Fruit fly (Drosophila melanogaster) whole organism: ENCODE measurements around the gene Ir94e.
A peak's percentile ranks its signal among the peaks of the same experiment; 100 is the strongest.

Experiments
- CG8478 ChIP-seq: fragments of >200 bp; optimal IDR thresholded peaks from 2 replicates; lab custom pipeline; 2018; ENCODE audit warnings: inconsistent platforms
- Dll ChIP-seq: fragments of >200 bp; optimal IDR thresholded peaks from 2 replicates; lab custom pipeline; 2017
- EcR ChIP-seq, 2 experiments: fragments of >200 bp; optimal IDR thresholded peaks; 2 replicates each; lab custom pipeline; 2017; ENCODE audit warnings: missing biosample characterization in 2 of 2, missing genetic modification characterization in 2 of 2, missing genetic modification reagents in 2 of 2
- pan ChIP-seq: fragments of >200 bp; optimal IDR thresholded peaks from 2 replicates; lab custom pipeline; 2017
- psq ChIP-seq: fragments of >200 bp; optimal IDR thresholded peaks from 2 replicates; lab custom pipeline; 2017
- usp ChIP-seq: fragments of >200 bp; optimal IDR thresholded peaks from 2 replicates; lab custom pipeline; 2017; ENCODE audit warnings: missing biosample characterization, missing genetic modification characterization, mixed read lengths

The Ir94e gene

DNA sequence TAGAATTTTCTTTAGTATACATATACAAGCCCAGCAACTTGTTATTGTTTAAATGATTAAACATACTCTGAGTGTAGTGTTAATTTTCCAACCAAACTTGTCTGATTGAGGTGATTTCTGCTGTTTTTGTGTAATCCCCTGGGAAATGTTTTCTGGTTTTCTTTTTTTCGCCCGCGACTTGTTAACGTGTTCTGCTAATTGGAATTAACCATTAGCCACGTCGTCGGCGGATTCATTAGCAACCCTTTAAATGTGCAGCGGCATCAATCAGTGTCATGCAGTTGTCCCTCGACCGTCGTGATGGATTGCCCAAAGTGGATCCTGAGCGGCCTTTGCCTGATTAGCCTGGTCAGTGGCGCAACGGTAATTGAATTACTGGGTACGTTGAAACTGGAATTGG, at the start of gene Ir94e:
Ir94e (plus strand) TSS at position 301 of the 400 bp plus-strand sequence.
- no peak for TF ChIP-seq pan (lab: Kevin White, UChicago)
- TF ChIP-seq CG8478, result no peak
- no peak for TF ChIP-seq Dll (lab: Kevin White, UChicago)
- no peak for TF ChIP-seq psq (lab: Kevin White, UChicago)
- TF ChIP-seq usp (GFP tag; lab: Kevin White, UChicago), result no peak
- no peak for TF ChIP-seq EcR (GFP tag; optimal IDR thresholded peaks at IDR 0.05; lab: Kevin White, UChicago)

DNA sequence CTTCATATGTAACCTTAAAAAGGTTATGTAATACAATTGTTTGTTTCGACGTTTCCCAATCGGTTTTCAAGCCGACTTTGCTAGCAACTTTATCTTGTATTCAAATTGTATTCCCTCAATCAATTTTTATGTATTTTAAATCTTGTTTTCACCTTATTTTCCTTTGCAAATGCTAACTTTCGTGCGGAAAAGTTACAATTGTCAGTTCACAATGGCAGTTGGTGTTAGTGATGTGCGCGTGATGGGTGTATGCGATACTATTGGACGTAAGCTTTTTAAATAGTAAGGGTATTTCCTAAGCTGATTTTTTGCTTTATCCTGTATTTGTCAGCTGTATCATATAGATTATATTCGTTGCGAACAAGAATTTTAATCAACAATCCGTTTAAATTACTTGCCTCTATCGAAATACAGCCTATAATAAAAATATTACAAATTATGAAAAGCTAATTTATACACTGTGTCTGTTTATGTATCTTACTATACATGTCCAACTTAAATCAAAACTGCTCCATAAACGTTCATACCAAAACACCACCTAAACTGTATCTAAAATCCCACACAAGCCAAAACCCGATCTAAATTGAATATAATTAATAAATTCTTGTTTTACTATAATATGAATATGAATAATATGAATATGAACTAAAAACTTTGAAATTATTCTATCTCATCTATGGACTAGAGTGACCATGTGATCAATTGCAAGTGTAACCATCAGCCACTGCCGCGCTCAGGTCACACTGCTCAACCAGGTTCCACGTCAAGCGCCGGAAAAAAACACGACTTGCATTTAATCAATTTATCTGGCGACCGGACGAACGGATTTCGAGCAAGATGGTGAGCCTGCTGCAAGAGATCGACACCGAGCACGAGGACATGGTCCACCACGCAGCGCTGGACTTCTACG, 49.2 kb upstream of the Ir94e start, which contains the start of the genes ATPsynCF6 and Sec13:
ATPsynCF6 (minus strand) TSS at position 236 of the 910 bp plus-strand sequence.
Sec13 (plus strand) TSS at position 450 of the 910 bp plus-strand sequence.
- TF ChIP-seq pan (lab: Kevin White, UChicago), result no peak
- no peak for TF ChIP-seq Dll (lab: Kevin White, UChicago)
- TF ChIP-seq CG8478, result no peak
- no peak for TF ChIP-seq EcR (GFP tag; optimal IDR thresholded peaks at IDR 0.05; lab: Kevin White, UChicago)
- TF ChIP-seq usp (GFP tag; lab: Kevin White, UChicago), result no peak
- no peak for TF ChIP-seq psq (lab: Kevin White, UChicago)

DNA sequence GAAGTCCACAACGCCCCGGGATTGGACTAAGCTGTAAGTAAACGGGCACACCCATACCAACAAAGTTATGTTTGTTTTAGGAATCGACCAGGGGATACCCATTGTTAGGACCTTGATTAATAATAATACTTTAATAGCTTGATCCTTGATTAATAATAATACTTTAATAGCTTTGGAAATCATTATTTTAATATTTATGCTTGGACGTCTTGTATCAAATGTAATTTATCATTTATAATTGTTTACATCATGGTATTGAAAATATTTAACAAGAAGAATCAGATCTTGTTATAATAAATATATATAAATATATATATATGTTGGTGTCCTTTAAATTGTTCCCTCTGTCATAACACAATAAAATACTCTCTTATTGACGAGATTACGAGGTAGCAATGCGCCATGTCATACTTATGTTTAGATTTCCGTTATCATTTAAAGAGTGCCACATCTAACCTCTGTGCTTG, 48.4 kb upstream of the Ir94e start:
- TF ChIP-seq CG8478 (no peak), pan (lab: Kevin White, UChicago) (peak; percentile 86)

DNA sequence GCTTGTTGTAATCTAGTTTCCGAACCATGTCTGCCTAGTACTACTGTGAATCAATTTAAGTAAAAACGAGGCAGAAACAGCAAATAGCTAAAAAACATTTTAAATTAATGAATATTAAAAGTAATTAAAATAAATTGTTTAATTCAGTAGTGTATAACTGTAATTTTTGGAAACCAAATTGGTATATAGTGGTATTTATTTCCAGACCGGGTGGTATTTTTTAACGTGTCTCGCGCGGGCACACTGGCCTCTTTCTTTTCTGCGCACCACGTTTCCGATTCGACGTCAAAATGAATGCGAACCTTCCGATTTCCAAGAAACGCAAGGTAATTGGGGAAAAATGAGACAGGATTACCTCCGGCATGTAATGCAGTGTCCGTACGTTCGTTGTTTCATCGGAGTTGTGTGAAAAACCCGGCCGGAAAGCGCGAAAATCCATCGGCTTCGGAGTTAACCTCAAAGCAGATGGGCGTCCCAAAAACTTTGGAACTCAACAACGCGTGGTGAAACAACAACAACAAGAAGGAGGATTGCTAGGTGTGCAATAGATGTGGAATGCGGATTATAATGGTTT, 46.7 kb upstream of the Ir94e start, which contains the start of gene RpS3:
RpS3 (plus strand) TSS at position 248 of the 574 bp plus-strand sequence.
- no peak for TF ChIP-seq Dll (lab: Kevin White, UChicago)
- no peak for TF ChIP-seq pan (lab: Kevin White, UChicago)
- TF ChIP-seq psq (lab: Kevin White, UChicago), result no peak
- no peak for TF ChIP-seq CG8478
- TF ChIP-seq usp (GFP tag; lab: Kevin White, UChicago), result no peak
- no peak for TF ChIP-seq EcR (GFP tag; optimal IDR thresholded peaks at IDR 0.05; lab: Kevin White, UChicago)

DNA sequence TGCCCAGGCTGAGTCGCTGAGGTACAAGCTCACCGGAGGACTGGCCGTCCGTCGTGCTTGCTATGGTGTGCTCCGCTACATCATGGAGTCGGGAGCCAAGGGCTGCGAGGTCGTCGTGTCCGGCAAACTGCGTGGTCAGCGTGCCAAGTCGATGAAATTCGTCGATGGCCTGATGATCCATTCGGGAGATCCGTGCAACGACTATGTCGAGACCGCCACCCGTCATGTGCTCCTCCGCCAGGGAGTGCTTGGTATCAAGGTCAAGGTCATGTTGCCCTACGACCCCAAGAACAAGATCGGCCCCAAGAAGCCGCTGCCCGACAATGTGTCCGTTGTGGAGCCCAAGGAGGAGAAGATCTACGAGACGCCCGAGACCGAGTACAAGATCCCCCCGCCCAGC, 45.9 kb upstream of the Ir94e start:
- TF ChIP-seq psq (lab: Kevin White, UChicago) (no peak), EcR (GFP tag; optimal IDR thresholded peaks at IDR 0.05; lab: Kevin White, UChicago) (no peak), CG8478 (no peak), pan (lab: Kevin White, UChicago) (no peak), Dll (lab: Kevin White, UChicago) (no peak), usp (GFP tag; lab: Kevin White, UChicago) (no peak)

DNA sequence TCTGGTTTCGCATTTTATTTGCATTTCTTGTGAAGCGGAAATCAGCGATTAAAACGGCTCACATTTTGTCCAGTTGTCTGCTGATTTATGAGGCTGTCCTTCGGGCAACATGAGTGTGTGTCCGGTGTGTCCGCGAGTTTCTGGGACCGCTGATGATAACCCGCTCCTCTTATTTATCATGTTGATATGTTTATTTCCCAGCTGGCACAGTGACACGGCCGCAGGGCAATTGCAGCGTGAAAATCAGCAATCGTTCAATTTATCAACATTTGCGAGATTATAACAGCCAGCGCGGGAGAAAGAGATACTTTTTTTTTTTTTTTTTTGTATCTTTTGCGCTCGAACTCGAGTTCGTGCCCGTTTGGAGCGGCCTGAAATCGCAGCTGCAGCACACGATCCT, 45.0 kb upstream of the Ir94e start:
- TF ChIP-seq EcR (GFP tag; optimal IDR thresholded peaks at IDR 0.05; lab: Kevin White, UChicago) (no peak), psq (lab: Kevin White, UChicago) (no peak), usp (GFP tag; lab: Kevin White, UChicago) (no peak), pan (lab: Kevin White, UChicago) (no peak), CG8478 (no peak), Dll (lab: Kevin White, UChicago) (no peak)

DNA sequence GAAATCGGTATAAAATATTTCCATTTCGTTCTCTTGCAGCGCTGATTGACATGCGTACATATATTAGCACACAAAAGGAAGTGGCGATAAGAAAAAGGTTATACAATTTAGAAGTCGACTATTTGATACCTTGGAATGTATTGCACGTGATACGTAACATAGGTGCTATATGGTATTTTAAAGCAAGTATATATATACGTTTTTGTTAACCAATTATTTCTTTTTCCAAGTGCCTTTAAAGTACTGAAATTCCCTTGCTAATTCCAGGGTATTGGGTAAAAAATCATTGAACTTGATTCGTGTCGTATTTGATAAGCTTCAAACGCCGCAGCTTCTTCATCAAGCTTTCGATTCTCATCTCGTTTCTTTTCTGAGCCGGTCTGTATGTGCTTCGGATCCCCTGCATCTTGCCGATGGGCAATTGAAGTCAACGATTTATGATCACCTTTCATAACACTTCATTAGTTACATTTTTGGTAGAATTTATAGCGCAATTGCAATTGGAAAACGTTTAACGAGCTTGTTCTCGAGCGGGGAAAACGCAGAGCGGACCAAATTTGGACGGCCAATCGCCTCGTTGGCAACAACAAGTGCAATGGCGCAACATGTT, 41.7 kb upstream of the Ir94e start, which contains the start of gene CG4408:
CG4408 (minus strand) TSS at position 60 of the 610 bp plus-strand sequence.
- peak; percentile 91 for TF ChIP-seq pan (lab: Kevin White, UChicago)
- no peak for TF ChIP-seq Dll (lab: Kevin White, UChicago)

DNA sequence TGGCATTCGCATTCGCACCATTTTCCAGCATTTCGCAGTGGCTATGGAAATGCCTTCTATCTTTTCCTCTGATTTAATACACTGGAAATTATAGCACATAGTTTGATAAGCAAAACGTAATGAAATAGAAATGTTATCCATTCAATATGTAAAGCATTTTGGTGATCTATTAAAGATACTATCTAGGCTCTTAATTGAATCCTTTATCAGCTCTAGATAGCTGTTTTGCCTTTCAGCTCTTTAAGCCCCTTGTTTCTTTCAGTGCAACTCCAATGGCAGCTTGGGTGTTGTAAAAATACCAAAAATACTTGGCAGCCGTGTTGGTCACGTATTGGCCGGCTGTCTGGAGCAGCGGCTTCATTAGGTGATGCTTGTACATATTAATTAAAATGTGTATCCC, 40.3 kb upstream of the Ir94e start:
- TF ChIP-seq Dll (lab: Kevin White, UChicago) (no peak), psq (lab: Kevin White, UChicago) (no peak), pan (lab: Kevin White, UChicago) (no peak), CG8478 (no peak), EcR (GFP tag; optimal IDR thresholded peaks at IDR 0.05; lab: Kevin White, UChicago) (no peak), usp (GFP tag; lab: Kevin White, UChicago) (no peak)

DNA sequence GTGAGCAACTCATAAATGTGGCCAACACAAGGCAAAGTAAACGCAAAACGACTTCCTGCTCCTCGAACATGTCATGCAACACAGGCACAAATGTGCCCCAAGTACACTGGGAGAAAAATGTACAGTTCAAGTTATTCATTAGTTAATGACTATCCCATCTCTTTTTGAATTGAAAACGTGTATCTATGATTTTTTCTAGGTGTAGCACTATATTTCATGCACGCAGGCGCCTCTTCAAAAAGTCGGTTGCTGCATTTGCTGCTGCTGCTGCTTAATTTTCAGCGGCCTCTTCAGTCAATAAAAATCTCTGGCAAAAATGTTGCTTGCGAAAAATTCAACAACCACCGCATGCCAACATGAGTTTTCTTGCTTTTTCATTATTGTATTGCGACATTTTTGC, 37.8 kb upstream of the Ir94e start:
- TF ChIP-seq Dll (lab: Kevin White, UChicago) (no peak), EcR (GFP tag; optimal IDR thresholded peaks at IDR 0.05; lab: Kevin White, UChicago) (no peak), pan (lab: Kevin White, UChicago) (no peak), CG8478 (no peak), psq (lab: Kevin White, UChicago) (no peak), usp (GFP tag; lab: Kevin White, UChicago) (no peak)

DNA sequence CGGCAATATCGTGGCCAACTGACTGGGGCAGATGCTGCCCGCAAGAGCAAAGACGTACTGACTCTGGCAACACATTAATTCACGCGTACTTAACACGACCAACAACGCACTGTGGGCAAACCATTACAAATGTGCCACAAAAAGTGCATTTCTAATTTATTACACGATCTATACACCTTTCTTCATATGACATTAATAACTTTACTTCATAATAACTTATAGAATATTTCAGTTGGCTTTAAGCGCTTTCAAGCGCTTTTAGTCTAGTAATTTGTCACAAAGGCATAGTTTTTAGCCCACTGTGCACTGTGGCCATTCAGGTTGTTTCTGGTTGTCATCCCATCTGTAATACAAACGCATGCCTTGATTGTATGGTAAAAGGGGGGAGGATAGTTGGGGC, 37.1 kb upstream of the Ir94e start:
- no peak for TF ChIP-seq CG8478
- no peak for TF ChIP-seq pan (lab: Kevin White, UChicago)
- no peak for TF ChIP-seq usp (GFP tag; lab: Kevin White, UChicago)
- no peak for TF ChIP-seq psq (lab: Kevin White, UChicago)
- TF ChIP-seq Dll (lab: Kevin White, UChicago), result no peak
- TF ChIP-seq EcR (GFP tag; optimal IDR thresholded peaks at IDR 0.05; lab: Kevin White, UChicago), result no peak

DNA sequence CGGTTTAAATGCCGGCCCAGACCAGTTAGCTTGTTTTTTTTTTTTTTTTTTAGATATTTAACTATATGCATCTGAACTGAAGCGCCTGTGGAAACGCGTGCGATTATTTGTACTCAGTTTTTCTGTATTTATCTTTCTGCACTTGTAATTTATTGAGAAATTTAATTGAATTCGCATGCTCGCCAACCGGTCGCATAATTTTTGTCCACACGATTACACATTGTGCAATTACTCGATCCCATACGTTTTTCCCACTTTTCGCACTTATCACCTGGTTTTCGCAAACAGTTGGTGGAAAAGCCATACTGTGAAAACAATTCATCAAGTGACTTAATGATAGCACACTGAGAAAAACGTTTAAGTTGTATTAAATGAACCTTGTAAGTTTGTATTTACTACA, 32.7 kb upstream of the Ir94e start, which contains the start of gene CG42827:
CG42827 (plus strand) TSS at position 301 of the 400 bp plus-strand sequence.
- TF ChIP-seq Dll (lab: Kevin White, UChicago), result no peak
- no peak for TF ChIP-seq pan (lab: Kevin White, UChicago)
- TF ChIP-seq EcR (GFP tag; optimal IDR thresholded peaks at IDR 0.05; lab: Kevin White, UChicago), result no peak
